Fruit fly (Drosophila melanogaster) whole organism, embryonic: ENCODE measurements around the gene CG33267.

ENCODE experiments used
- B-H1 ChIP-seq: fragments of 200-800 bp; sonication (Bioruptor generic); IDR thresholded peaks from 3 replicates; pipeline ENCODE4 v1.3.6; 2022; ENCODE audit warnings: missing biosample characterization, missing genetic modification characterization
- B-H2 ChIP-seq: fragments of 200-800 bp; sonication (Bioruptor generic); optimal IDR thresholded peaks from 2 replicates; lab custom pipeline; 2018; ENCODE audit warnings: missing biosample characterization, mild to moderate bottlenecking, missing genetic modification characterization
- Bgb ChIP-seq: fragments of 200-800 bp; sonication (Bioruptor generic); IDR thresholded peaks from 2 replicates; pipeline ENCODE4 v1.3.6; 2022; ENCODE audit warnings: missing biosample characterization, missing genetic modification characterization; ENCODE audit not compliant: partially characterized antibody
- CG10462 ChIP-seq: fragments of 200-800 bp; sonication (Bioruptor generic); optimal IDR thresholded peaks from 2 replicates; lab custom pipeline; 2016; ENCODE audit warnings: missing biosample characterization, missing genetic modification characterization
- CG13296 ChIP-seq: fragments of 200-800 bp; sonication (Bioruptor generic); optimal IDR thresholded peaks from 3 replicates; lab custom pipeline; 2018; ENCODE audit warnings: missing biosample characterization, mild to moderate bottlenecking, missing genetic modification characterization
- CG14965 ChIP-seq: fragments of 200-800 bp; sonication (Bioruptor generic); optimal IDR thresholded peaks from 2 replicates; lab custom pipeline; 2016; ENCODE audit warnings: missing biosample characterization, missing genetic modification characterization, borderline replicate concordance
- CG15011 ChIP-seq: fragments of 200-800 bp; sonication (Bioruptor generic); optimal IDR thresholded peaks from 3 replicates; lab custom pipeline; 2018; ENCODE audit warnings: missing biosample characterization, mild to moderate bottlenecking, missing genetic modification characterization
- CG15269 ChIP-seq: fragments of 200-800 bp; sonication (Bioruptor generic); optimal IDR thresholded peaks from 2 replicates; lab custom pipeline; 2018; ENCODE audit warnings: missing biosample characterization, mild to moderate bottlenecking, missing genetic modification characterization, moderate library complexity
- CG17912 ChIP-seq: fragments of 200-800 bp; sonication (Bioruptor generic); optimal IDR thresholded peaks from 2 replicates; lab custom pipeline; 2018; ENCODE audit warnings: missing biosample characterization, mild to moderate bottlenecking, missing genetic modification characterization
- CG30020 ChIP-seq: fragments of 200-800 bp; optimal IDR thresholded peaks from 2 replicates; lab custom pipeline; 2019; ENCODE audit warnings: missing biosample characterization, mild to moderate bottlenecking, missing genetic modification characterization, moderate library complexity
- CG30403 ChIP-seq: fragments of 200-800 bp; sonication (Bioruptor generic); optimal IDR thresholded peaks from 3 replicates; lab custom pipeline; 2016; ENCODE audit warnings: missing biosample characterization, missing genetic modification characterization
- CG31224 ChIP-seq: fragments of 200-800 bp; sonication (Bioruptor generic); IDR thresholded peaks from 2 replicates; pipeline ENCODE4 v1.3.6; 2022; ENCODE audit warnings: missing biosample characterization, missing genetic modification characterization
- CG32772 ChIP-seq: fragments of 200-800 bp; sonication (Bioruptor generic); IDR thresholded peaks from 2 replicates; pipeline ENCODE4 v1.3.6; 2022; ENCODE audit warnings: missing biosample characterization, missing genetic modification characterization
- CG34224 ChIP-seq: fragments of 200-800 bp; sonication (Bioruptor generic); IDR thresholded peaks from 3 replicates; pipeline ENCODE4 v1.3.6; 2022; ENCODE audit warnings: missing biosample characterization, missing genetic modification characterization; ENCODE audit not compliant: partially characterized antibody
- CG42726 ChIP-seq: fragments of 200-800 bp; sonication (Bioruptor generic); IDR thresholded peaks from 2 replicates; pipeline ENCODE4 v1.3.6; 2022; ENCODE audit warnings: missing biosample characterization, missing genetic modification characterization; ENCODE audit not compliant: partially characterized antibody
- CG6683 ChIP-seq: fragments of 200-800 bp; sonication (Bioruptor generic); optimal IDR thresholded peaks from 2 replicates; lab custom pipeline; 2017; ENCODE audit warnings: missing biosample characterization, mild to moderate bottlenecking, missing genetic modification characterization, missing genetic modification reagents
- CG7963 ChIP-seq: fragments of 200-800 bp; sonication (Bioruptor generic); IDR thresholded peaks from 3 replicates; pipeline ENCODE4 v1.3.6; 2022; ENCODE audit warnings: missing biosample characterization, missing genetic modification characterization; ENCODE audit not compliant: partially characterized antibody
- CG9797 ChIP-seq: fragments of 200-800 bp; sonication (Bioruptor generic); optimal IDR thresholded peaks from 3 replicates; lab custom pipeline; 2018; ENCODE audit warnings: missing biosample characterization, mild to moderate bottlenecking, missing genetic modification characterization
- D19B ChIP-seq: fragments of 200-800 bp; sonication (Bioruptor generic); optimal IDR thresholded peaks from 2 replicates; lab custom pipeline; 2017; ENCODE audit warnings: missing biosample characterization, mild to moderate bottlenecking, missing genetic modification characterization
- Dbx ChIP-seq: fragments of 200-800 bp; sonication (Bioruptor generic); IDR thresholded peaks from 3 replicates; pipeline ENCODE4 v1.3.6; 2022; ENCODE audit warnings: missing biosample characterization, missing genetic modification characterization
- Dp ChIP-seq: fragments of 200-800 bp; sonication (Bioruptor generic); optimal IDR thresholded peaks from 2 replicates; lab custom pipeline; 2018; ENCODE audit warnings: missing biosample characterization, mild to moderate bottlenecking, missing genetic modification characterization, moderate library complexity
- HHEX ChIP-seq: fragments of 200-800 bp; sonication (Bioruptor generic); optimal IDR thresholded peaks from 3 replicates; lab custom pipeline; 2017; ENCODE audit warnings: missing biosample characterization, mild to moderate bottlenecking, missing genetic modification characterization, missing genetic modification reagents
- HLH4C ChIP-seq: fragments of 200-800 bp; sonication (Bioruptor generic); IDR thresholded peaks from 3 replicates; pipeline ENCODE4 v1.3.6; 2022; ENCODE audit warnings: missing biosample characterization, missing genetic modification characterization; ENCODE audit not compliant: partially characterized antibody
- Med ChIP-seq: fragments of 200-800 bp; sonication (Bioruptor generic); peaks from one replicate; lab custom pipeline; 2016; ENCODE audit warnings: missing biosample characterization, missing genetic modification characterization, mild to moderate bottlenecking, inconsistent platforms, moderate library complexity
- Ravus ChIP-seq: fragments of 200-800 bp; sonication (Bioruptor generic); IDR thresholded peaks from 2 replicates; pipeline ENCODE4 v1.3.6; 2022; ENCODE audit warnings: missing biosample characterization, missing genetic modification characterization
- Trl ChIP-seq, 3 experiments: fragments of >200 bp in 2 of 3; fragments of 200-800 bp in 1 of 3; sonication (Bioruptor generic) in 1 of 3; optimal IDR thresholded peaks; 2 replicates in 1 of 3; 3 replicates in 2 of 3; lab custom pipeline; 2016 to 2017; ENCODE audit warnings: missing biosample characterization in 1 of 3, missing genetic modification characterization in 1 of 3
- ac ChIP-seq: fragments of 200-800 bp; sonication (Bioruptor generic); optimal IDR thresholded peaks from 3 replicates; lab custom pipeline; 2017; ENCODE audit warnings: missing biosample characterization, mild to moderate bottlenecking, missing genetic modification characterization
- cg ChIP-seq: fragments of 200-800 bp; sonication (Bioruptor generic); optimal IDR thresholded peaks from 3 replicates; lab custom pipeline; 2019; ENCODE audit warnings: missing biosample characterization, mild to moderate bottlenecking, missing genetic modification characterization, moderate library complexity
- chif ChIP-seq, 2 experiments: fragments of 200-800 bp; sonication (Bioruptor generic); optimal IDR thresholded peaks; 3 replicates each; lab custom pipeline; 2016; ENCODE audit warnings: missing biosample characterization in 2 of 2, missing genetic modification characterization in 2 of 2
- chm ChIP-seq: fragments of 200-800 bp; sonication (Bioruptor generic); IDR thresholded peaks from 2 replicates; pipeline ENCODE4 v1.3.6; 2022; ENCODE audit warnings: missing biosample characterization, missing genetic modification characterization
- dati ChIP-seq: fragments of 200-800 bp; sonication (Bioruptor generic); IDR thresholded peaks from 2 replicates; pipeline ENCODE4 v1.3.6; 2022; ENCODE audit warnings: missing biosample characterization, missing genetic modification characterization
- fd96Cb ChIP-seq: fragments of 200-800 bp; sonication (Bioruptor generic); optimal IDR thresholded peaks from 2 replicates; lab custom pipeline; 2018; ENCODE audit warnings: missing biosample characterization, mild to moderate bottlenecking, missing genetic modification characterization, moderate library complexity
- gem ChIP-seq: fragments of 200-800 bp; sonication (Bioruptor generic); optimal IDR thresholded peaks from 2 replicates; lab custom pipeline; 2019; ENCODE audit warnings: missing biosample characterization, mild to moderate bottlenecking, missing genetic modification characterization, moderate library complexity
- gsb ChIP-seq: fragments of 200-800 bp; sonication (Bioruptor generic); IDR thresholded peaks from 2 replicates; pipeline ENCODE4 v1.3.6; 2022; ENCODE audit warnings: missing biosample characterization, missing genetic modification characterization
- hbn ChIP-seq: fragments of 200-800 bp; sonication (Bioruptor generic); IDR thresholded peaks from 2 replicates; pipeline ENCODE4 v1.3.6; 2022; ENCODE audit warnings: missing biosample characterization, missing genetic modification characterization; ENCODE audit not compliant: partially characterized antibody
- jigr1 ChIP-seq: fragments of 200-800 bp; sonication (Bioruptor generic); IDR thresholded peaks from 3 replicates; pipeline ENCODE4 v1.3.6; 2022; ENCODE audit warnings: missing biosample characterization, missing genetic modification characterization
- kay ChIP-seq: fragments of 200-800 bp; sonication (Bioruptor generic); optimal IDR thresholded peaks from 2 replicates; lab custom pipeline; 2016; ENCODE audit warnings: missing biosample characterization, missing genetic modification characterization
- lab ChIP-seq: fragments of 200-800 bp; sonication (Bioruptor generic); optimal IDR thresholded peaks from 3 replicates; lab custom pipeline; 2017; ENCODE audit warnings: missing biosample characterization, missing genetic modification characterization, mild to moderate bottlenecking, moderate library complexity, missing genetic modification reagents
- mirr ChIP-seq: fragments of 200-800 bp; sonication (Bioruptor generic); optimal IDR thresholded peaks from 3 replicates; lab custom pipeline; 2018; ENCODE audit warnings: missing biosample characterization, mild to moderate bottlenecking, missing genetic modification characterization
- mld ChIP-seq: fragments of 200-800 bp; sonication (Bioruptor generic); IDR thresholded peaks from 3 replicates; pipeline ENCODE4 v1.3.6; 2022; ENCODE audit warnings: missing biosample characterization, missing genetic modification characterization; ENCODE audit not compliant: partially characterized antibody
- pb ChIP-seq: fragments of 200-800 bp; sonication (Bioruptor generic); optimal IDR thresholded peaks from 3 replicates; lab custom pipeline; 2016; ENCODE audit warnings: missing biosample characterization, missing genetic modification characterization
- peb ChIP-seq: fragments of 200-800 bp; sonication (Bioruptor generic); IDR thresholded peaks from 2 replicates; pipeline ENCODE4 v1.3.6; 2022; ENCODE audit warnings: missing biosample characterization, missing genetic modification characterization
- phol ChIP-seq: fragments of 200-800 bp; sonication (Bioruptor generic); optimal IDR thresholded peaks from 3 replicates; lab custom pipeline; 2018; ENCODE audit warnings: missing biosample characterization, mild to moderate bottlenecking, missing genetic modification characterization, moderate library complexity
- pzg ChIP-seq: fragments of 200-800 bp; sonication (Bioruptor generic); optimal IDR thresholded peaks from 3 replicates; lab custom pipeline; 2018; ENCODE audit warnings: missing biosample characterization, mild to moderate bottlenecking, missing genetic modification characterization, moderate library complexity
- slp2 ChIP-seq: fragments of 200-800 bp; sonication (Bioruptor generic); optimal IDR thresholded peaks from 2 replicates; lab custom pipeline; 2016; ENCODE audit warnings: missing biosample characterization, missing genetic modification characterization
- vfl ChIP-seq: fragments of 200-800 bp; sonication (Bioruptor generic); optimal IDR thresholded peaks from 2 replicates; lab custom pipeline; 2016; ENCODE audit warnings: missing biosample characterization, missing genetic modification characterization
- vvl ChIP-seq: fragments of 200-800 bp; sonication (Bioruptor generic); IDR thresholded peaks from 2 replicates; pipeline ENCODE4 v1.3.6; 2022; ENCODE audit warnings: missing biosample characterization, missing genetic modification characterization

The CG33267 gene

DNA sequence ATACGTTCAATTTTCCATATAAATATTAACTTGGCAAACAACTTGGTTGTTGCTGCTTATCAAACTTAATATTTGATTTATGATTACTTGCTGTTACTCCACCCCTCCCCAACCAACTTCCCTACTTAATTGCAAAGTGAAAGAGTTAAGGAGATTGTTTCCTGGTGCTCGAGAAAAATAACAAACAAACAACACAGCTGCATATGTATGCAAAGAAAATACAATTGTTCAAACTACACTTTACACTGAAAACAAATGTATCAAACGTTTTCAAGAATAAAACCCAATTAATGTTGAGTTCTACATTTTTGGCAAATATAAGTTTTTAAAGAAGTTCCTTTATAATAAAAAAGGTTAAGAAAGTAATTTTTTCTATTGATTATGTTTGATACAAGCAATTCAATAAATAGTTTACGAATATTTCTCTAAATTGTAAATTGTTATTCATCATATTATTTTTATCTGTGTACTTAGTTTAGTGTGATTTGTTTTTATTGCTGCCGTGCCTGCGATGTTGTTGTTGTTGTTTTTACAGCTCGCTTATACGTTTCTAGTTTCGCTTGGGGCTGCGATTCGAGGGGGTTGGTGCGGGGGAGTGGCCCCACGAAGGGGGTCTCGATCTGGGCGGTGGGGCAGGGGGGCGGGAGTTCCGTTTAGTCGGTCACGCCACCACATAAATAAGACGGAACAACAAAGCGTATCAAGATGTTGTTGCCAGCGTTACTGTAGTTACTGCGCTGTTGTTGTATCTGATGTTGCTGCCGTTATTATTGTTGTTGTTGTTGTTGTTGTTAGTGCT lies 8.4 kb upstream of the CG33267 start (continued):
- no peak for TF ChIP-seq CG42726 (GFP tag; lab: Robert Waterston, UW)
- TF ChIP-seq D19B (GFP tag; lab: Kevin White, UChicago): no peak
- TF ChIP-seq jigr1 (GFP tag; lab: Robert Waterston, UW): no peak
- peak; percentile 25 for TF ChIP-seq slp2 (GFP tag; lab: Kevin White, UChicago)
- peak; percentile 35 for TF ChIP-seq CG30020 (tag; lab: Kevin White, UChicago)
- TF ChIP-seq CG14965 (GFP tag; lab: Kevin White, UChicago): no peak
- peak; percentile 76 for TF ChIP-seq CG30403
- TF ChIP-seq CG34224 (GFP tag; lab: Robert Waterston, UW): no peak
- no peak for TF ChIP-seq pzg (GFP tag; lab: Kevin White, UChicago)
- peak; percentile 91 for TF ChIP-seq gem (tag; lab: Kevin White, UChicago)
- no peak for TF ChIP-seq HLH4C (GFP tag; lab: Robert Waterston, UW)
- TF ChIP-seq CG17912 (GFP tag; lab: Kevin White, UChicago): no peak
- TF ChIP-seq cg (GFP tag; lab: Kevin White, UChicago): no peak
- TF ChIP-seq mirr (GFP tag; lab: Kevin White, UChicago): peak; percentile 68
- peak; percentile 27 for TF ChIP-seq B-H2 (GFP tag; lab: Kevin White, UChicago)
- no peak for TF ChIP-seq pb
- peak; percentile 74 for TF ChIP-seq CG13296 (GFP tag; lab: Kevin White, UChicago)
- no peak for TF ChIP-seq Ravus (GFP tag; lab: Robert Waterston, UW)
- TF ChIP-seq ac (GFP tag; lab: Kevin White, UChicago): no peak
- 0 out of 2 replicates have a peak, but pooled peaks have one; percentile 34 for TF ChIP-seq CG31224 (GFP tag; lab: Robert Waterston, UW)
- TF ChIP-seq CG7963 (GFP tag; lab: Robert Waterston, UW): 0 out of 3 replicates have a peak, but pooled peaks have one; percentile 7
- TF ChIP-seq Trl (optimal IDR thresholded peaks at IDR 0.05; lab: Kevin White, UChicago): no peak
- TF ChIP-seq Trl (GFP tag; optimal IDR thresholded peaks at IDR 0.05; lab: Kevin White, UChicago): peak; percentile 32
- TF ChIP-seq mld (GFP tag; lab: Robert Waterston, UW): no peak
- TF ChIP-seq CG15269 (tag; lab: Kevin White, UChicago): peak; percentile 82
- peak; percentile 12 for TF ChIP-seq kay (GFP tag; lab: Kevin White, UChicago)
- peak; percentile 78 for TF ChIP-seq vvl
- TF ChIP-seq fd96Cb: peak; percentile 78
- no peak for TF ChIP-seq Dp
- TF ChIP-seq B-H1 (GFP tag; lab: Robert Waterston, UW): no peak; the same call in 2 of the 3 replicates
- TF ChIP-seq chm: no peak
- 0 out of 2 replicates have a peak, but pooled peaks have one; percentile 9 for TF ChIP-seq gsb (GFP tag; lab: Robert Waterston, UW)
- TF ChIP-seq Bgb (GFP tag; lab: Robert Waterston, UW): peak; percentile 51; the same call in 1 of the 2 replicates
- TF ChIP-seq dati: no peak
- TF ChIP-seq Med (GFP tag; lab: Kevin White, UChicago): peak; percentile 85
- peak; percentile 45 for TF ChIP-seq CG6683 (GFP tag; lab: Kevin White, UChicago)
- peak; percentile 64 for TF ChIP-seq HHEX (GFP tag; lab: Kevin White, UChicago)
- peak; percentile 87 for TF ChIP-seq phol (tag; lab: Kevin White, UChicago)
- TF ChIP-seq chif (GFP tag; optimal IDR thresholded peaks at IDR 0.05; lab: Kevin White, UChicago): peak; percentile 51 to 62
- TF ChIP-seq hbn (GFP tag; lab: Robert Waterston, UW): peak; percentile 25; the same call in 1 of the 2 replicates
- peak; percentile 9; the same call in 1 of the 2 replicates for TF ChIP-seq peb
- peak; percentile 72 for TF ChIP-seq lab (GFP tag; lab: Kevin White, UChicago)
- TF ChIP-seq Dbx (GFP tag; lab: Robert Waterston, UW): peak; percentile 67
- no peak for TF ChIP-seq vfl (GFP tag; lab: Kevin White, UChicago)
- TF ChIP-seq CG15011 (GFP tag; lab: Kevin White, UChicago): peak; percentile 50
- no peak for TF ChIP-seq CG9797 (GFP tag; lab: Kevin White, UChicago)
- TF ChIP-seq CG10462 (GFP tag; lab: Kevin White, UChicago): peak; percentile 52
- TF ChIP-seq CG32772: peak; percentile 46; the same call in 1 of the 2 replicates
